Fruit fly (Drosophila melanogaster) whole organism, wandering third instar larva: ENCODE measurements around the gene Rim.

Source experiments
- Myc ChIP-seq: fragments of >200 bp; optimal IDR thresholded peaks from 2 replicates; lab custom pipeline; 2017
- OdsH ChIP-seq: fragments of 200-800 bp; sonication (Bioruptor generic); optimal IDR thresholded peaks from 2 replicates; lab custom pipeline; 2016; ENCODE audit warnings: missing biosample characterization, mild to moderate bottlenecking, missing genetic modification characterization
- Vsx2 ChIP-seq: fragments of 200-300, 225-300 bp; sonication (Bioruptor generic); optimal IDR thresholded peaks from 2 replicates; lab custom pipeline; 2018; ENCODE audit warnings: missing biosample characterization, missing genetic modification characterization; ENCODE audit not compliant: partially characterized antibody
- dmrt93B ChIP-seq: fragments of 200-800 bp; sonication (Bioruptor generic); optimal IDR thresholded peaks from 2 replicates; lab custom pipeline; 2018; ENCODE audit warnings: missing biosample characterization, mild to moderate bottlenecking, missing genetic modification characterization
- foxo ChIP-seq, 2 experiments: fragments of 200-800 bp; sonication (Bioruptor generic); optimal IDR thresholded peaks; 2 replicates in 1 of 2; 3 replicates in 1 of 2; lab custom pipeline; 2016 to 2017; ENCODE audit warnings: missing biosample characterization in 2 of 2, missing genetic modification characterization in 2 of 2
- fru ChIP-seq: fragments of 200-800 bp; sonication (Bioruptor generic); optimal IDR thresholded peaks from 3 replicates; lab custom pipeline; 2016; ENCODE audit warnings: missing biosample characterization, mild to moderate bottlenecking, missing genetic modification characterization
- h ChIP-seq: fragments of 200-800 bp; sonication (Bioruptor generic); optimal IDR thresholded peaks from 3 replicates; lab custom pipeline; 2016; ENCODE audit warnings: missing biosample characterization, mild to moderate bottlenecking, missing genetic modification characterization
- rgr ChIP-seq: fragments of 200-800 bp; sonication (Bioruptor generic); optimal IDR thresholded peaks from 3 replicates; lab custom pipeline; 2016; ENCODE audit warnings: missing biosample characterization, mild to moderate bottlenecking, missing genetic modification characterization
- sv ChIP-seq: fragments of 200-800 bp; sonication (Bioruptor generic); optimal IDR thresholded peaks from 3 replicates; lab custom pipeline; 2016; ENCODE audit warnings: missing biosample characterization, missing genetic modification characterization

- TF ChIP-seq fru (GFP tag; lab: Kevin White, UChicago): no peak
- no peak for TF ChIP-seq sv (GFP tag; lab: Kevin White, UChicago)
- no peak for TF ChIP-seq Vsx2 (GFP tag; lab: Kevin White, UChicago)
- no peak for TF ChIP-seq h (GFP tag; lab: Kevin White, UChicago)
- no peak for TF ChIP-seq OdsH (GFP tag; lab: Kevin White, UChicago)
- no peak for TF ChIP-seq dmrt93B (GFP tag; lab: Kevin White, UChicago)
- no peak for TF ChIP-seq Myc (lab: Kevin White, UChicago)
- TF ChIP-seq foxo (GFP tag; optimal IDR thresholded peaks at IDR 0.05; lab: Kevin White, UChicago): no peak
- TF ChIP-seq rgr (GFP tag; lab: Kevin White, UChicago): no peak
These were observed 34.0 kb upstream of the Rim start for dm6 chr3R:17950398-17950797.
